Worm (Caenorhabditis elegans): ENCODE results near the gene C51E3.10.

ce11 chrV:10122670-10123069 lies 38.3 kb downstream of the C51E3.10 start, which contains the start of gene srxa-19:
- no peak for TF ChIP-seq nhr-77 (tag; optimal IDR thresholded peaks at IDR 0.05)
- no peak for TF ChIP-seq ama-1 (optimal IDR thresholded peaks at IDR 0.05)
- TF ChIP-seq elt-2 (tag; optimal IDR thresholded peaks at IDR 0.05) = no peak
